Fruit fly (Drosophila melanogaster) whole organism, embryonic: ENCODE measurements around the gene aux.

Source experiments
- Asciz ChIP-seq: fragments of 200-800 bp; sonication (Bioruptor generic); optimal IDR thresholded peaks from 2 replicates; lab custom pipeline; 2017; ENCODE audit warnings: missing biosample characterization, mild to moderate bottlenecking, missing genetic modification characterization, missing genetic modification reagents
- Blimp-1 ChIP-seq: fragments of 200-800 bp; sonication (Bioruptor generic); optimal IDR thresholded peaks from 3 replicates; lab custom pipeline; 2018; ENCODE audit warnings: missing biosample characterization, missing genetic modification characterization, mild to moderate bottlenecking, moderate library complexity, missing genetic modification reagents
- CG11560 ChIP-seq: fragments of 200-800 bp; sonication (Bioruptor generic); IDR thresholded peaks from 3 replicates; pipeline ENCODE4 v1.3.6; 2022; ENCODE audit warnings: missing biosample characterization, missing genetic modification characterization
- CG13894 ChIP-seq: fragments of 200-800 bp; sonication (Bioruptor generic); optimal IDR thresholded peaks from 3 replicates; lab custom pipeline; 2018; ENCODE audit warnings: missing biosample characterization, mild to moderate bottlenecking, missing genetic modification characterization, moderate library complexity
- CG15514 ChIP-seq: fragments of 200-800 bp; sonication (Bioruptor generic); optimal IDR thresholded peaks from 3 replicates; lab custom pipeline; 2017; ENCODE audit warnings: missing biosample characterization, missing genetic modification characterization, mild to moderate bottlenecking, moderate library complexity, missing genetic modification reagents
- CG1603 ChIP-seq: fragments of 200-800 bp; sonication (Bioruptor generic); optimal IDR thresholded peaks from 2 replicates; lab custom pipeline; 2019; ENCODE audit warnings: missing biosample characterization, mild to moderate bottlenecking, missing genetic modification characterization, moderate library complexity
- CG17186 ChIP-seq: fragments of 200-800 bp; sonication (Bioruptor generic); optimal IDR thresholded peaks from 3 replicates; lab custom pipeline; 2017; ENCODE audit warnings: missing biosample characterization, missing genetic modification reagents, missing genetic modification characterization
- CG17385 ChIP-seq: fragments of 200-800 bp; sonication (Bioruptor generic); optimal IDR thresholded peaks from 3 replicates; lab custom pipeline; 2018; ENCODE audit warnings: missing biosample characterization, mild to moderate bottlenecking, missing genetic modification characterization
- CG17829 ChIP-seq: fragments of 200-800 bp; optimal IDR thresholded peaks from 2 replicates; lab custom pipeline; 2019; ENCODE audit warnings: missing biosample characterization, mild to moderate bottlenecking, missing genetic modification characterization, moderate library complexity
- CG18599 ChIP-seq: fragments of 200-800 bp; sonication (Bioruptor generic); optimal IDR thresholded peaks from 3 replicates; lab custom pipeline; 2017; ENCODE audit warnings: missing biosample characterization, missing genetic modification characterization, mild to moderate bottlenecking, moderate library complexity, missing genetic modification reagents
- CG32767 ChIP-seq: fragments of 200-800 bp; sonication (Bioruptor generic); IDR thresholded peaks from 2 replicates; pipeline ENCODE4 v1.3.6; 2022; ENCODE audit warnings: missing biosample characterization, missing genetic modification characterization
- CG33557 ChIP-seq: fragments of 200-800 bp; sonication (Bioruptor generic); optimal IDR thresholded peaks from 2 replicates; lab custom pipeline; 2019; ENCODE audit warnings: missing biosample characterization, mild to moderate bottlenecking, missing genetic modification characterization, moderate library complexity
- CG3407 ChIP-seq: fragments of 200-800 bp; sonication (Bioruptor generic); optimal IDR thresholded peaks from 2 replicates; lab custom pipeline; 2018; ENCODE audit warnings: missing biosample characterization, mild to moderate bottlenecking, missing genetic modification characterization
- CG34224 ChIP-seq: fragments of 200-800 bp; sonication (Bioruptor generic); IDR thresholded peaks from 3 replicates; pipeline ENCODE4 v1.3.6; 2022; ENCODE audit warnings: missing biosample characterization, missing genetic modification characterization; ENCODE audit not compliant: partially characterized antibody
- CG42726 ChIP-seq: fragments of 200-800 bp; sonication (Bioruptor generic); IDR thresholded peaks from 2 replicates; pipeline ENCODE4 v1.3.6; 2022; ENCODE audit warnings: missing biosample characterization, missing genetic modification characterization; ENCODE audit not compliant: partially characterized antibody
- CG43689 ChIP-seq: fragments of 200-800 bp; sonication (Bioruptor generic); IDR thresholded peaks from 2 replicates; pipeline ENCODE4 v1.3.6; 2022; ENCODE audit warnings: missing biosample characterization, missing genetic modification characterization
- CG9215 ChIP-seq: fragments of 200-800 bp; sonication (Bioruptor generic); IDR thresholded peaks from 2 replicates; pipeline ENCODE4 v1.3.6; 2022; ENCODE audit warnings: missing biosample characterization, missing genetic modification characterization
- CG9797 ChIP-seq: fragments of 200-800 bp; sonication (Bioruptor generic); optimal IDR thresholded peaks from 3 replicates; lab custom pipeline; 2018; ENCODE audit warnings: missing biosample characterization, mild to moderate bottlenecking, missing genetic modification characterization
- CkIIα-i1 ChIP-seq: fragments of 200-800 bp; sonication (Bioruptor generic); IDR thresholded peaks from 2 replicates; pipeline ENCODE4 v1.3.6; 2022; ENCODE audit warnings: missing biosample characterization, missing genetic modification characterization
- D ChIP-seq, 2 experiments: fragments of 200-800 bp in 1 of 2; fragments of >200 bp in 1 of 2; sonication (Bioruptor generic) in 1 of 2; optimal IDR thresholded peaks; 2 replicates in 1 of 2; 3 replicates in 1 of 2; lab custom pipeline; 2017; ENCODE audit warnings: mild to moderate bottlenecking in 1 of 2, missing biosample characterization in 1 of 2, missing genetic modification characterization in 1 of 2, missing genetic modification reagents in 1 of 2
- Deaf1 ChIP-seq: fragments of 200-800 bp; optimal IDR thresholded peaks from 3 replicates; lab custom pipeline; 2019; ENCODE audit warnings: missing biosample characterization, mild to moderate bottlenecking, missing genetic modification characterization, moderate library complexity
- E2f2 ChIP-seq: fragments of 200-800 bp; sonication (Bioruptor generic); IDR thresholded peaks from 2 replicates; pipeline ENCODE4 v1.3.6; 2022; ENCODE audit warnings: missing biosample characterization, missing genetic modification characterization
- Ets97D ChIP-seq: fragments of 200-800 bp; sonication (Bioruptor generic); optimal IDR thresholded peaks from 3 replicates; lab custom pipeline; 2016; ENCODE audit warnings: missing biosample characterization, missing genetic modification characterization
- HLH54F ChIP-seq: fragments of 200-800 bp; sonication (Bioruptor generic); optimal IDR thresholded peaks from 3 replicates; lab custom pipeline; 2016; ENCODE audit warnings: missing biosample characterization, missing genetic modification characterization
- HmgZ ChIP-seq: fragments of 200-800 bp; sonication (Bioruptor generic); optimal IDR thresholded peaks from 2 replicates; lab custom pipeline; 2018; ENCODE audit warnings: missing biosample characterization, mild to moderate bottlenecking, missing genetic modification characterization
- Hmr ChIP-seq: fragments of 200-800 bp; sonication (Bioruptor generic); optimal IDR thresholded peaks from 3 replicates; lab custom pipeline; 2017; ENCODE audit warnings: mild to moderate bottlenecking, missing biosample characterization, missing genetic modification reagents, missing genetic modification characterization
- Jarid2 ChIP-seq: fragments of 200-800 bp; sonication (Bioruptor generic); optimal IDR thresholded peaks from 3 replicates; lab custom pipeline; 2017; ENCODE audit warnings: mild to moderate bottlenecking, missing biosample characterization, missing genetic modification reagents, missing genetic modification characterization
- MESR4 ChIP-seq: fragments of 200-800 bp; sonication (Bioruptor generic); optimal IDR thresholded peaks from 2 replicates; lab custom pipeline; 2018; ENCODE audit warnings: missing biosample characterization, mild to moderate bottlenecking, missing genetic modification characterization, moderate library complexity
- Oaz ChIP-seq: fragments of 200-800 bp; sonication (Bioruptor generic); IDR thresholded peaks from 2 replicates; pipeline ENCODE4 v1.3.6; 2022; ENCODE audit warnings: missing biosample characterization, missing genetic modification characterization
- Scr ChIP-seq: fragments of 200-800 bp; sonication (Bioruptor generic); IDR thresholded peaks from 2 replicates; pipeline ENCODE4 v1.3.6; 2022; ENCODE audit warnings: missing biosample characterization, missing genetic modification characterization; ENCODE audit not compliant: partially characterized antibody
- Spps ChIP-seq: fragments of 200-800 bp; sonication (Bioruptor generic); optimal IDR thresholded peaks from 2 replicates; lab custom pipeline; 2018; ENCODE audit warnings: missing biosample characterization, mild to moderate bottlenecking, missing genetic modification characterization
- ac ChIP-seq: fragments of 200-800 bp; sonication (Bioruptor generic); optimal IDR thresholded peaks from 3 replicates; lab custom pipeline; 2017; ENCODE audit warnings: missing biosample characterization, mild to moderate bottlenecking, missing genetic modification characterization
- amos ChIP-seq: fragments of 200-800 bp; sonication (Bioruptor generic); IDR thresholded peaks from 2 replicates; pipeline ENCODE4 v1.3.6; 2022; ENCODE audit warnings: missing biosample characterization, missing genetic modification characterization; ENCODE audit not compliant: partially characterized antibody
- bsh ChIP-seq, 2 experiments: fragments of 200-800 bp; sonication (Bioruptor generic); optimal IDR thresholded peaks; 2 replicates each; lab custom pipeline; 2017 to 2018; ENCODE audit warnings: mild to moderate bottlenecking in 2 of 2, missing biosample characterization in 2 of 2, missing genetic modification characterization in 2 of 2, moderate library complexity in 1 of 2
- chinmo ChIP-seq: fragments of 200-800 bp; sonication (Bioruptor generic); IDR thresholded peaks from 4 replicates; pipeline ENCODE4 v1.3.6; 2022; ENCODE audit warnings: missing biosample characterization, missing genetic modification characterization; ENCODE audit not compliant: partially characterized antibody
- dm ChIP-seq: fragments of 200-800 bp; sonication (Bioruptor generic); optimal IDR thresholded peaks from 3 replicates; lab custom pipeline; 2016; ENCODE audit warnings: missing biosample characterization, missing genetic modification characterization
- dysf ChIP-seq: fragments of 200-800 bp; sonication (Bioruptor generic); IDR thresholded peaks from 3 replicates; pipeline ENCODE4 v1.3.6; 2022; ENCODE audit warnings: missing biosample characterization, missing genetic modification characterization
- gsb-n ChIP-seq: fragments of 200-800 bp; sonication (Bioruptor generic); optimal IDR thresholded peaks from 3 replicates; lab custom pipeline; 2018; ENCODE audit warnings: missing biosample characterization, mild to moderate bottlenecking, missing genetic modification characterization
- kay ChIP-seq: fragments of 200-800 bp; sonication (Bioruptor generic); optimal IDR thresholded peaks from 2 replicates; lab custom pipeline; 2016; ENCODE audit warnings: missing biosample characterization, missing genetic modification characterization
- mld ChIP-seq: fragments of 200-800 bp; sonication (Bioruptor generic); IDR thresholded peaks from 3 replicates; pipeline ENCODE4 v1.3.6; 2022; ENCODE audit warnings: missing biosample characterization, missing genetic modification characterization; ENCODE audit not compliant: partially characterized antibody
- nerfin-2 ChIP-seq: fragments of 200-800 bp; sonication (Bioruptor generic); IDR thresholded peaks from 2 replicates; pipeline ENCODE4 v1.3.6; 2022; ENCODE audit warnings: missing biosample characterization, missing genetic modification characterization; ENCODE audit not compliant: partially characterized antibody
- nmo ChIP-seq: fragments of 200-800 bp; sonication (Bioruptor generic); optimal IDR thresholded peaks from 2 replicates; lab custom pipeline; 2018; ENCODE audit warnings: missing biosample characterization, mild to moderate bottlenecking, missing genetic modification characterization, moderate library complexity
- oc ChIP-seq: fragments of 200-800 bp; sonication (Bioruptor generic); optimal IDR thresholded peaks from 2 replicates; lab custom pipeline; 2018; ENCODE audit warnings: missing biosample characterization, mild to moderate bottlenecking, missing genetic modification characterization, moderate library complexity
- sens ChIP-seq: fragments of 200-800 bp; sonication (Bioruptor generic); peaks from one replicate; lab custom pipeline; 2016; ENCODE audit warnings: missing biosample characterization, missing genetic modification characterization
- stc ChIP-seq: fragments of 200-800 bp; sonication (Bioruptor generic); IDR thresholded peaks from 2 replicates; pipeline ENCODE4 v1.3.6; 2022; ENCODE audit warnings: missing biosample characterization, missing genetic modification characterization
- stwl ChIP-seq: fragments of 200-800 bp; sonication (Bioruptor generic); optimal IDR thresholded peaks from 3 replicates; lab custom pipeline; 2018; ENCODE audit warnings: missing biosample characterization, mild to moderate bottlenecking, missing genetic modification characterization, moderate library complexity
- unc-4 ChIP-seq: fragments of 200-800 bp; sonication (Bioruptor generic); IDR thresholded peaks from 2 replicates; pipeline ENCODE4 v1.3.6; 2022; ENCODE audit warnings: missing biosample characterization, missing genetic modification characterization; ENCODE audit not compliant: partially characterized antibody
- zfh1 ChIP-seq: fragments of 200-800 bp; sonication (Bioruptor generic); IDR thresholded peaks from 3 replicates; pipeline ENCODE4 v1.3.6; 2022; ENCODE audit warnings: missing biosample characterization, missing genetic modification characterization

The aux gene

DNA sequence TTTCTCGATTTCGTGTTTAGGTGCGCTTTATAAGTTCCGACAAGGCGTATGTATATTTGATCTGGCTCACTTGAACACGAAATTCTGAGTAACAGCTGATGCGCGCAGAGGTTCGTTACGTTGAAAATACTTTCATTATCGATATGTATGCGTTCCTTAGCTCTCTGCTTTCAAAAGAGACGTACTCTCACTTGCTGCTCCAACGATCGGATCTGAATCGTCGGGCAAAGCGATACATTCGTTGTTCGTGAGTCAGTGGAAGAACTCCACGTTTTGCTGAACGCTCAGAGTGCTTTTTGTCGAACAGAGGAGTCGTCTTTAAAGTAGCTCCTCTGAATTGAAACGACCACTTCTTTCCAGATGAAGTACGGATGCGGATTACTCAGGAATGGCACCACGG lies 14.5 kb upstream of the aux start, which contains the start of gene beta-Man (continued):
- TF ChIP-seq kay (GFP tag; lab: Kevin White, UChicago) (peak; percentile 46), dm (GFP tag; lab: Kevin White, UChicago) (peak; percentile 32), ac (no peak), CG42726 (GFP tag; lab: Robert Waterston, UW) (peak; percentile 42; the same call in 1 of the 2 replicates), bsh (GFP tag; optimal IDR thresholded peaks at IDR 0.05; lab: Kevin White, UChicago) (no peak), D (optimal IDR thresholded peaks at IDR 0.05; lab: Kevin White, UChicago) (no peak), D (GFP tag; optimal IDR thresholded peaks at IDR 0.05; lab: Kevin White, UChicago) (no peak), stwl (tag; lab: Kevin White, UChicago) (peak; percentile 76), CG17186 (GFP tag; lab: Kevin White, UChicago) (peak; percentile 79), CG43689 (GFP tag; lab: Robert Waterston, UW) (no peak), CG9215 (no peak), CG33557 (GFP tag; lab: Kevin White, UChicago) (no peak), Deaf1 (tag; lab: Kevin White, UChicago) (peak; percentile 97), dysf (GFP tag; lab: Robert Waterston, UW) (no peak), nerfin-2 (GFP tag; lab: Robert Waterston, UW) (no peak), Ets97D (GFP tag; lab: Kevin White, UChicago) (peak; percentile 28), chinmo (0 out of 4 replicates have a peak, but pooled peaks have one; percentile 30), Hmr (GFP tag; lab: Kevin White, UChicago) (peak; percentile 17), CG17829 (tag; lab: Kevin White, UChicago) (peak; percentile 11), oc (tag; lab: Kevin White, UChicago) (no peak), MESR4 (GFP tag; lab: Kevin White, UChicago) (peak; percentile 44), CG1603 (tag; lab: Kevin White, UChicago) (peak; percentile 52), HLH54F (GFP tag; lab: Kevin White, UChicago) (no peak), nmo (GFP tag; lab: Kevin White, UChicago) (no peak), CG34224 (GFP tag; lab: Robert Waterston, UW) (peak; percentile 27; the same call in 1 of the 3 replicates), gsb-n (no peak), CG32767 (no peak), CG15514 (GFP tag; lab: Kevin White, UChicago) (peak; percentile 98), CG17385 (no peak), sens (GFP tag; lab: Kevin White, UChicago) (peak; percentile 69), CG11560 (tag; lab: Robert Waterston, UW) (no peak), Oaz (GFP tag; lab: Robert Waterston, UW) (no peak), CG9797 (GFP tag; lab: Kevin White, UChicago) (peak; percentile 9), Jarid2 (peak; percentile 60), E2f2 (GFP tag; lab: Robert Waterston, UW) (peak; percentile 34; the same call in 1 of the 2 replicates), CG13894 (tag; lab: Kevin White, UChicago) (peak; percentile 33), amos (GFP tag; lab: Robert Waterston, UW) (peak; percentile 68), Scr (GFP tag; lab: Robert Waterston, UW) (peak; percentile 34), HmgZ (tag; lab: Kevin White, UChicago) (peak; percentile 50), mld (GFP tag; lab: Robert Waterston, UW) (peak; percentile 52; the same call in 1 of the 3 replicates), CG3407 (GFP tag; lab: Kevin White, UChicago) (no peak), CkIIα-i1 (GFP tag; lab: Robert Waterston, UW) (no peak), zfh1 (GFP tag; lab: Robert Waterston, UW) (no peak), unc-4 (peak; percentile 35; the same call in 1 of the 2 replicates), Blimp-1 (GFP tag; lab: Kevin White, UChicago) (peak; percentile 75), stc (no peak), Spps (tag; lab: Kevin White, UChicago) (no peak), Asciz (GFP tag; lab: Kevin White, UChicago) (no peak), CG18599 (GFP tag; lab: Kevin White, UChicago) (no peak)
